Worm (Caenorhabditis elegans) whole organism, mixed stage, embryonic: Measurements from ENCODE around the gene Y39A1A.27.
A peak's percentile ranks its signal among the peaks of the same experiment; 100 is the strongest.

ENCODE experiments used
- M03D4.4 ChIP-seq: sonication (generic microtip); optimal IDR thresholded peaks from 2 replicates; lab custom pipeline; 2017; ENCODE audit warnings: mild to moderate bottlenecking, missing genetic modification characterization, missing compliant biosample characterization
- bed-3 ChIP-seq: fragments of 200-800 bp; sonication (Bioruptor generic); optimal IDR thresholded peaks from 3 replicates; lab custom pipeline; 2018; ENCODE audit warnings: mild to moderate bottlenecking, missing genetic modification characterization, moderate library complexity, missing compliant biosample characterization
- blmp-1 ChIP-seq: fragments of 150-350 bp; optimal IDR thresholded peaks from 2 replicates; lab custom pipeline; 2014; ENCODE audit warnings: missing biosample characterization, missing genetic modification characterization
- ceh-43 ChIP-seq: fragments of 200-800 bp; sonication (Bioruptor generic); optimal IDR thresholded peaks from 2 replicates; lab custom pipeline; 2018; ENCODE audit warnings: mild to moderate bottlenecking, missing genetic modification characterization, moderate library complexity, missing compliant biosample characterization
- ceh-83 ChIP-seq: fragments of 200-800 bp; sonication (Bioruptor generic); optimal IDR thresholded peaks from 2 replicates; lab custom pipeline; 2018; ENCODE audit warnings: mild to moderate bottlenecking, missing genetic modification characterization, missing compliant biosample characterization
- ces-1 ChIP-seq: fragments of 150-350 bp; optimal IDR thresholded peaks from 2 replicates; lab custom pipeline; 2014; ENCODE audit warnings: missing biosample characterization, missing genetic modification reagents, missing genetic modification characterization
- cnd-1 ChIP-seq: fragments of 200-800 bp; sonication (Bioruptor generic); optimal IDR thresholded peaks from 2 replicates; lab custom pipeline; 2018; ENCODE audit warnings: mild to moderate bottlenecking, missing genetic modification characterization, missing compliant biosample characterization
- drap-1 ChIP-seq: fragments of 200-800 bp; sonication (Bioruptor generic); optimal IDR thresholded peaks from 3 replicates; lab custom pipeline; 2018; ENCODE audit warnings: mild to moderate bottlenecking, missing genetic modification characterization, missing compliant biosample characterization
- elt-1 ChIP-seq: sonication (generic microtip); optimal IDR thresholded peaks from 2 replicates; lab custom pipeline; 2017; ENCODE audit warnings: missing genetic modification characterization, mild to moderate bottlenecking, missing compliant biosample characterization, antibody characterized with exemption, moderate library complexity, borderline replicate concordance; ENCODE audit not compliant: insufficient read depth
- elt-3 ChIP-seq: fragments of 150-350 bp; optimal IDR thresholded peaks from 2 replicates; lab custom pipeline; 2014; ENCODE audit warnings: missing biosample characterization, missing genetic modification characterization
- flh-1 ChIP-seq: fragments of 200-800 bp; sonication (Bioruptor generic); optimal IDR thresholded peaks from 2 replicates; lab custom pipeline; 2018; ENCODE audit warnings: mild to moderate bottlenecking, missing genetic modification characterization, moderate library complexity, missing compliant biosample characterization
- ham-2 ChIP-seq: fragments of 200-800 bp; sonication (Bioruptor generic); optimal IDR thresholded peaks from 2 replicates; lab custom pipeline; 2018; ENCODE audit warnings: mild to moderate bottlenecking, missing genetic modification characterization, missing compliant biosample characterization
- hlh-1 ChIP-seq: fragments of 150-350 bp; optimal IDR thresholded peaks from 2 replicates; lab custom pipeline; 2014; ENCODE audit warnings: missing biosample characterization, missing genetic modification reagents, missing genetic modification characterization
- lin-13 ChIP-seq: fragments of 150-350 bp; optimal IDR thresholded peaks from 2 replicates; lab custom pipeline; 2014; ENCODE audit warnings: missing biosample characterization, missing genetic modification characterization
- lin-32 ChIP-seq: fragments of 200-800 bp; sonication (Bioruptor generic); optimal IDR thresholded peaks from 2 replicates; lab custom pipeline; 2018; ENCODE audit warnings: mild to moderate bottlenecking, missing genetic modification characterization, missing compliant biosample characterization
- lsy-2 ChIP-seq: fragments of 150-350 bp; optimal IDR thresholded peaks from 2 replicates; lab custom pipeline; 2014; ENCODE audit warnings: missing biosample characterization, missing genetic modification characterization
- mep-1 ChIP-seq: fragments of 150-350 bp; optimal IDR thresholded peaks from 2 replicates; lab custom pipeline; 2017; ENCODE audit warnings: missing biosample characterization, missing genetic modification reagents, missing genetic modification characterization, inconsistent platforms
- mls-2 ChIP-seq: sonication (generic microtip); optimal IDR thresholded peaks from 2 replicates; lab custom pipeline; 2016; ENCODE audit warnings: mild to moderate bottlenecking, missing genetic modification characterization, moderate library complexity, missing compliant biosample characterization
- nhr-12 ChIP-seq: fragments of 150-350 bp; optimal IDR thresholded peaks from 2 replicates; lab custom pipeline; 2014; ENCODE audit warnings: missing biosample characterization, missing genetic modification characterization
- nhr-2 ChIP-seq: fragments of 150-350 bp; optimal IDR thresholded peaks from 2 replicates; lab custom pipeline; 2014; ENCODE audit warnings: missing biosample characterization, missing genetic modification characterization
- nhr-237 ChIP-seq: fragments of 150-350 bp; optimal IDR thresholded peaks from 2 replicates; lab custom pipeline; 2014; ENCODE audit warnings: missing biosample characterization, missing genetic modification characterization
- nhr-76 ChIP-seq: sonication (generic microtip); optimal IDR thresholded peaks from 2 replicates; lab custom pipeline; 2017; ENCODE audit warnings: missing biosample characterization, missing genetic modification characterization
- pha-4 ChIP-seq: fragments of 150-350 bp; optimal IDR thresholded peaks from 2 replicates; lab custom pipeline; 2018; ENCODE audit warnings: missing biosample characterization, missing genetic modification reagents, missing genetic modification characterization
- snpc-4 ChIP-seq: fragments of 150-350 bp; optimal IDR thresholded peaks from 2 replicates; lab custom pipeline; 2014; ENCODE audit warnings: missing biosample characterization, missing genetic modification characterization
- sptf-1 ChIP-seq: sonication (generic microtip); optimal IDR thresholded peaks from 2 replicates; lab custom pipeline; 2017; ENCODE audit warnings: mild to moderate bottlenecking, missing genetic modification characterization, moderate library complexity, missing compliant biosample characterization
- tbx-8 ChIP-seq: fragments of 200-800 bp; sonication (Bioruptor generic); optimal IDR thresholded peaks from 2 replicates; lab custom pipeline; 2018; ENCODE audit warnings: mild to moderate bottlenecking, missing genetic modification characterization, moderate library complexity, missing compliant biosample characterization
- unc-120 ChIP-seq: sonication (generic microtip); optimal IDR thresholded peaks from 2 replicates; lab custom pipeline; 2017; ENCODE audit warnings: missing genetic modification characterization, missing compliant biosample characterization; ENCODE audit not compliant: poor library complexity, severe bottlenecking
- unc-39 ChIP-seq: fragments of 150-350 bp; optimal IDR thresholded peaks from 2 replicates; lab custom pipeline; 2014; ENCODE audit warnings: missing biosample characterization, missing genetic modification characterization
- unc-62 ChIP-seq: fragments of 150-350 bp; optimal IDR thresholded peaks from 2 replicates; lab custom pipeline; 2014; ENCODE audit warnings: missing biosample characterization, missing genetic modification reagents, missing genetic modification characterization
- ztf-11 ChIP-seq: fragments of 150-350 bp; optimal IDR thresholded peaks from 2 replicates; lab custom pipeline; 2014; ENCODE audit warnings: missing biosample characterization, missing genetic modification characterization

The Y39A1A.27 gene

ce11 chrIII:10634034-10634433 lies 4.7 kb upstream of the Y39A1A.27 start:
- TF ChIP-seq unc-62 (peak; percentile 16), mep-1 (tag; lab: Kevin White, UChicago) (peak; percentile 68), ham-2 (no peak), lsy-2 (peak; percentile 55), sptf-1 (tag; lab: Kevin White, UChicago) (peak; percentile 77), unc-120 (peak; percentile 35), nhr-76 (tag; lab: Kevin White, UChicago) (no peak), nhr-237 (tag; lab: Kevin White, UChicago) (peak; percentile 56), pha-4 (tag; lab: Kevin White, UChicago) (peak; percentile 47), hlh-1 (peak; percentile 38), drap-1 (peak; percentile 52), bed-3 (peak; percentile 16), lin-13 (tag; lab: Kevin White, UChicago) (peak; percentile 22), ces-1 (peak; percentile 69), M03D4.4 (tag; lab: Kevin White, UChicago) (peak; percentile 33), mls-2 (tag; lab: Kevin White, UChicago) (no peak), ceh-83 (no peak), nhr-2 (tag; lab: Kevin White, UChicago) (peak; percentile 77), flh-1 (peak; percentile 50)

- TF ChIP-seq blmp-1 (no peak), unc-120 (no peak), snpc-4 (tag; lab: Kevin White, UChicago) (no peak), mls-2 (tag; lab: Kevin White, UChicago) (no peak), nhr-237 (tag; lab: Kevin White, UChicago) (no peak), flh-1 (no peak), sptf-1 (tag; lab: Kevin White, UChicago) (no peak), mep-1 (tag; lab: Kevin White, UChicago) (no peak), unc-62 (no peak), nhr-2 (tag; lab: Kevin White, UChicago) (no peak)
Observed at ce11 chrIII:10634576-10634975, 4.2 kb upstream of the Y39A1A.27 start.

DNA sequence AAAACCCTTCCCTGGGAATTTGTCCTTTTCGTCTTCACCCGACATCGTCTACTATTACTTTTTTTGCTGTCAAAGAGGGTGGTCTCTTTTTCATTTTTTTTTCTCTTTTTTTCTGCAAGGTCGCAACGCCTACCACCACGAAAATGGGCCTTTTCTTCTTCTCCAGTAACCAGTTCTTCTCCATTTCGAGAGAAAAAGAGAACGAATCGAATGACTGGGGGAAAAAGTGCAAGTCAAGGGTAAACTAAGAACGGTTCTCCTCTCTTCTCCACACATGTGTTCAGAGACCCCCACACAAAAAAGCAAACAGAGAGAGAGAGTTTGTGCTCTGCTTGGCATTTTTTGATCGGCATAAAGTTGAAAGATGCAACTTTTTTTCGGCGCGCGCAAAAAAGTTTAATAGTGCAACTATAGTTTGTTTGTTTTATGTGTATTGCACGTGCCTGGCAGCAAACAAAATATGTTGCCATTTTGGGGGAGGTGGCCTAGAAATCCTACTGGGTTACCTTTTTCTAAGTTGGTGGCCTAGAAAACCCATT lies 2.2 kb upstream of the Y39A1A.27 start:
- TF ChIP-seq ceh-43 (GFP tag; lab: Kevin White, UChicago) = no peak
- no peak for TF ChIP-seq unc-39 (tag; lab: Kevin White, UChicago)
- no peak for TF ChIP-seq hlh-1
- TF ChIP-seq cnd-1 (tag; lab: Kevin White, UChicago) = no peak
- TF ChIP-seq ztf-11 = no peak
- no peak for TF ChIP-seq nhr-12 (tag; lab: Kevin White, UChicago)
- TF ChIP-seq snpc-4 (tag; lab: Kevin White, UChicago) = no peak
- TF ChIP-seq lin-32 (GFP tag; lab: Kevin White, UChicago) = no peak
- TF ChIP-seq M03D4.4 (tag; lab: Kevin White, UChicago) = no peak
- no peak for TF ChIP-seq unc-62
- no peak for TF ChIP-seq nhr-237 (tag; lab: Kevin White, UChicago)
- TF ChIP-seq pha-4 (tag; lab: Kevin White, UChicago) = no peak
- no peak for TF ChIP-seq ceh-83
- TF ChIP-seq mls-2 (tag; lab: Kevin White, UChicago) = no peak

- no peak for TF ChIP-seq blmp-1
- TF ChIP-seq ceh-83 = no peak
- no peak for TF ChIP-seq nhr-237 (tag; lab: Kevin White, UChicago)
- no peak for TF ChIP-seq sptf-1 (tag; lab: Kevin White, UChicago)
- TF ChIP-seq drap-1 = no peak
- TF ChIP-seq lin-32 (GFP tag; lab: Kevin White, UChicago) = no peak
- TF ChIP-seq ztf-11 = no peak
- no peak for TF ChIP-seq ham-2
- no peak for TF ChIP-seq elt-3 (tag; lab: Kevin White, UChicago)
- no peak for TF ChIP-seq unc-39 (tag; lab: Kevin White, UChicago)
- no peak for TF ChIP-seq lsy-2
- TF ChIP-seq cnd-1 (tag; lab: Kevin White, UChicago) = no peak
- no peak for TF ChIP-seq unc-120
- no peak for TF ChIP-seq ces-1
- TF ChIP-seq elt-1 (tag; lab: Kevin White, UChicago) = no peak
- TF ChIP-seq M03D4.4 (tag; lab: Kevin White, UChicago) = no peak
- TF ChIP-seq tbx-8 (GFP tag; lab: Kevin White, UChicago) = no peak
Observed at ce11 chrIII:10637933-10638332, 838 bp upstream of the Y39A1A.27 start.

- TF ChIP-seq lin-13 (tag; lab: Kevin White, UChicago) = peak; percentile 15
- TF ChIP-seq sptf-1 (tag; lab: Kevin White, UChicago) = peak; percentile 25
- peak; percentile 97 for TF ChIP-seq lsy-2
- TF ChIP-seq bed-3 = no peak
- TF ChIP-seq mep-1 (tag; lab: Kevin White, UChicago) = peak; percentile 58
Observed at ce11 chrIII:10642781-10643180, 4.0 kb downstream of the Y39A1A.27 start, which contains the start of the genes dhs-11 and orc-1. TSS of gene dhs-11 (minus strand) at chrIII:10642865. TSS of gene orc-1 (plus strand) at chrIII:10643129.
